Worm (Caenorhabditis elegans): ENCODE data around the gene F08D12.12.

Gene F08D12.12

ce11 chrII:2739619-2740018 lies 47.3 kb downstream of the F08D12.12 start, which contains the start of gene T05A8.6:
T05A8.6 (minus strand) TSS chrII:2739719.
- TF ChIP-seq skn-1 (tag; optimal IDR thresholded peaks at IDR 0.05) (no peak), lsy-2 (tag; optimal IDR thresholded peaks at IDR 0.05) (no peak), elt-1 (tag; optimal IDR thresholded peaks at IDR 0.05) (no peak), nhr-10 (tag; optimal IDR thresholded peaks at IDR 0.05) (no peak), egl-27 (tag; optimal IDR thresholded peaks at IDR 0.05) (no peak), blmp-1 (tag; optimal IDR thresholded peaks at IDR 0.05; ENCODE audit: insufficient read depth) (no peak), ZK546.5 (tag; optimal IDR thresholded peaks at IDR 0.05) (no peak), nhr-237 (tag; optimal IDR thresholded peaks at IDR 0.05) (no peak), dmd-4 (tag; optimal IDR thresholded peaks at IDR 0.05) (no peak), nhr-11 (tag; optimal IDR thresholded peaks at IDR 0.05) (no peak), ceh-82 (tag; optimal IDR thresholded peaks at IDR 0.05) (no peak), mdl-1 (tag; optimal IDR thresholded peaks at IDR 0.05) (no peak), alr-1 (tag; optimal IDR thresholded peaks at IDR 0.05) (no peak), lin-39 (tag; optimal IDR thresholded peaks at IDR 0.05) (no peak), C34F6.9 (tag; optimal IDR thresholded peaks at IDR 0.05) (no peak), ama-1 (optimal IDR thresholded peaks at IDR 0.05) (no peak), gmeb-1 (tag; optimal IDR thresholded peaks at IDR 0.05) (no peak), lin-11 (tag; optimal IDR thresholded peaks at IDR 0.05) (no peak), fos-1 (tag; optimal IDR thresholded peaks at IDR 0.05) (no peak)

DNA sequence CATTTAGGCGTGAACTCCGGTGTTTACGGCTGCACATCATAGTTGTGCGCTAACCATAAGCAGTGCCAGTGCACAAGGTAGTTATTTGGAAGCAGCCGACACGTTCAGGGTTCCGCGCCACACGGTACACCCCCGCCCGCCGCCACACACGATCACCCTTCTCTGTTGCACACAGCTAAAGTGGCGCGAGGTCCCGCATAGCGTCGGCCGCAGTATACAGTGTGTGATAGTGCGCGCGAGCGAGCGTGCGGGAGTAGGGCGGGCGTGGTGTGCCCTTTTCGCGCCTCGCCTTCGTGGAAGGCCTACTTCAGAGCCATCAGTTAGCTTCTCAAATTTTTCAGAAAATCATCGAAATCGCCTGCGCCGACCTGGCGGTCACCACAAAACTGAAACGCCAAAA lies 49.9 kb downstream of the F08D12.12 start:
- TF ChIP-seq Y55F3AM.14 (GFP tag; optimal IDR thresholded peaks at IDR 0.05) (no peak), skn-1 (tag; optimal IDR thresholded peaks at IDR 0.05) (no peak), ztf-4 (tag; optimal IDR thresholded peaks at IDR 0.05) (no peak), nhr-12 (tag; optimal IDR thresholded peaks at IDR 0.05) (no peak), sma-3 (GFP tag; optimal IDR thresholded peaks at IDR 0.05) (no peak), mbf-1 (tag; optimal IDR thresholded peaks at IDR 0.05) (no peak), nhr-10 (tag; optimal IDR thresholded peaks at IDR 0.05) (no peak), unc-39 (tag; optimal IDR thresholded peaks at IDR 0.05) (no peak), nhr-21 (tag; optimal IDR thresholded peaks at IDR 0.05) (no peak), sem-4 (tag; optimal IDR thresholded peaks at IDR 0.05) (no peak), lsy-2 (tag; optimal IDR thresholded peaks at IDR 0.05) (no peak), fos-1 (tag; optimal IDR thresholded peaks at IDR 0.05) (no peak), nhr-11 (tag; optimal IDR thresholded peaks at IDR 0.05) (no peak), zag-1 (tag; optimal IDR thresholded peaks at IDR 0.05) (no peak), nhr-6 (tag; optimal IDR thresholded peaks at IDR 0.05) (no peak), aly-2 (tag; optimal IDR thresholded peaks at IDR 0.05) (no peak), dmd-4 (tag; optimal IDR thresholded peaks at IDR 0.05) (no peak), ceh-82 (tag; optimal IDR thresholded peaks at IDR 0.05) (no peak), sma-9 (GFP tag; optimal IDR thresholded peaks at IDR 0.05) (no peak), sma-9 (tag; optimal IDR thresholded peaks at IDR 0.05) (no peak), ztf-1 (GFP tag; conservative IDR thresholded peaks at IDR 0.05) (no peak)

DNA sequence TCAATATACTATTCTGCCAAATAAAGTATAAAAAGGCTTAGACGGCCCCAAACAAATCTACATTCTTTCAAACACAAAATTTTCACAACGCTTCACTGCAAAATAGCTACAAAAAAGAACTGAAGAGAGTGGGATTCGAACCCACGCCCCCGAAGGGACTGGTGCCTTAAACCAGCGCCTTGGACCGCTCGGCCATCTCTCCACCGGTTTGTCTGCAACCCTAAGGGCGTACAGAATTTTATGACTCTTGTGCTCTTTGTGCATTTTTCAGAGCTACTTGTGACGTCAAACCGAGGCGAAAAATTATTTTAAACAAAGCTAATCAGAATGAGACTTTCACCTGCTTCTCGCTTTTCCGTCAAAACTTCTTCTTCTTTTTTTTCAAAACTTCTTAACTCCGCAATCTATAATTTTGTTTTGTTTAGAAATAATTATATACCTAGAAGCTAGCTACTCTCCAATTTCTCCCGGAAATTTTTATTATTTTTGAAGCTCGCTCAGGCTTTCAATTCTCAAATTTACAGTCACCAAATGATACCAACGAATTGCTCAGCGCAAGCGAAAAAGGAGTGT lies 50.6 kb downstream of the F08D12.12 start, which contains the start of gene T05A8.8:
Gene T05A8.8, plus strand, starts transcription at position 523 of the 573 bp plus-strand sequence.
- TF ChIP-seq mbf-1 (tag; optimal IDR thresholded peaks at IDR 0.05) (no peak), blmp-1 (tag; optimal IDR thresholded peaks at IDR 0.05; ENCODE audit: insufficient read depth) (no peak), nhr-6 (tag; optimal IDR thresholded peaks at IDR 0.05) (no peak), aly-2 (tag; optimal IDR thresholded peaks at IDR 0.05) (no peak), nhr-129 (tag; optimal IDR thresholded peaks at IDR 0.05) (no peak), ZK546.5 (tag; optimal IDR thresholded peaks at IDR 0.05) (no peak), unc-39 (tag; optimal IDR thresholded peaks at IDR 0.05) (no peak), unc-62 (GFP tag; optimal IDR thresholded peaks at IDR 0.05) (no peak), crh-2 (tag; optimal IDR thresholded peaks at IDR 0.05) (no peak), skn-1 (tag; optimal IDR thresholded peaks at IDR 0.05) (no peak), nhr-237 (tag; optimal IDR thresholded peaks at IDR 0.05) (no peak), snpc-4 (tag; optimal IDR thresholded peaks at IDR 0.05) (no peak), nhr-12 (tag; optimal IDR thresholded peaks at IDR 0.05) (no peak), ama-1 (optimal IDR thresholded peaks at IDR 0.05) (no peak), lin-13 (GFP tag; optimal IDR thresholded peaks at IDR 0.05) (no peak), sma-9 (GFP tag; optimal IDR thresholded peaks at IDR 0.05) (no peak), sma-9 (tag; optimal IDR thresholded peaks at IDR 0.05) (no peak), egl-27 (tag; optimal IDR thresholded peaks at IDR 0.05) (no peak), C34F6.9 (tag; optimal IDR thresholded peaks at IDR 0.05) (no peak)

Data from whole organism, L2 larva.